Fruit fly (Drosophila melanogaster): Measurements from ENCODE around the gene CG4362.
A peak's percentile ranks its signal among the peaks of the same experiment; 100 is the strongest.

CG4362 gene

DNA sequence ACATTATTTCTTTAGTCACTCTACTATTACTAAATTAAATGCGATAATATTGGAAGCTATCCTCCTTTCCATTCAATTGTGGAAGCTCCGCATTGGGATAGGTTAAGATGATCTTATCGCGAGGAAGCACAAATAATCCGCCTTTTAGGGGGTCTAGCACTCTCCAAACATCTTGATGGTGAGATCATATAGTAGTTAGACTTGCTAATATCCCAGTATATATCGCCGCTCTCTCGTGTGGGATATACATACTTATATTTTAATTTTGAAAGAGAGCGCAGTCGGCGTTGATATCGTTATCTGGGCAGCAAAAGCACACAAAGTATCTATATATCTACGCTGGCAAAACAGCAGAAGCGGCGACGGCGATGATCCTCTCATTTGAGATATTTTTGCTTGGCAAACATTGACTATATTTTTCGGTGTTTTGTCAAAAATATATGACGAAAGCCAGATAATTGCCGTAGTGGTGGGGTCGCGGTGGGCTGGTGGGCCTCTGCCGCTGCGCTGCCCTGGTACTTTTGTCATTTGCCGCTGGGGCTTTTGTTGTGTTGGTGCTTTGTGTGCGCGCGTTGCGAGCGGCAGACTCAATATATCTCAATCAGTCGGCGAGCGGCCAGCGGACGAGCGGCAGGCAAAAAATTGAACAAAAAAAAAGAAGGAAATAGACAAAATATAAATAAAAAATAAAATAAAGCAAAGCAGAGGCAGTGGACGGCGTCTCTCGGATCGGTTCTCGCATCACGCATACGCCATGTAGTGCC, 10.2 kb upstream of the CG4362 start (continued):
- no peak for TF ChIP-seq unc-4 (GFP tag; IDR thresholded peaks at IDR 0.05; ENCODE audit: partially characterized antibody)
- no peak for TF ChIP-seq bbx (GFP tag; IDR thresholded peaks at IDR 0.05; ENCODE audit: partially characterized antibody)
- TF ChIP-seq bigmax (GFP tag; optimal IDR thresholded peaks at IDR 0.05), result no peak
- TF ChIP-seq Mad (GFP tag; optimal IDR thresholded peaks at IDR 0.05), result no peak
- TF ChIP-seq CG17385 (GFP tag; optimal IDR thresholded peaks at IDR 0.05), result no peak
- no peak for TF ChIP-seq onecut (GFP tag; IDR thresholded peaks at IDR 0.05)
- no peak for TF ChIP-seq ro (GFP tag; IDR thresholded peaks at IDR 0.05)
- no peak for TF ChIP-seq ewg (GFP tag; optimal IDR thresholded peaks at IDR 0.05)
- no peak for TF ChIP-seq C15 (GFP tag; IDR thresholded peaks at IDR 0.05)
- no peak for TF ChIP-seq NFAT (GFP tag; IDR thresholded peaks at IDR 0.05)
- TF ChIP-seq CG10543 (GFP tag; optimal IDR thresholded peaks at IDR 0.05), result peak; percentile 87
- no peak; the same call in 1 of the 2 replicates for TF ChIP-seq amos (GFP tag; IDR thresholded peaks at IDR 0.05; ENCODE audit: partially characterized antibody)
- peak; percentile 25 for TF ChIP-seq cg (GFP tag; optimal IDR thresholded peaks at IDR 0.05)
- no peak for TF ChIP-seq zen (tag; optimal IDR thresholded peaks at IDR 0.05)
- no peak for TF ChIP-seq Asciz (GFP tag; optimal IDR thresholded peaks at IDR 0.05)
- TF ChIP-seq CG13775 (GFP tag; optimal IDR thresholded peaks at IDR 0.05), result no peak
- no peak for TF ChIP-seq psq (GFP tag; optimal IDR thresholded peaks at IDR 0.05)
- peak; percentile 4 for TF ChIP-seq HHEX (GFP tag; optimal IDR thresholded peaks at IDR 0.05)
- no peak for TF ChIP-seq hth (optimal IDR thresholded peaks at IDR 0.05)
- TF ChIP-seq wdn (GFP tag; IDR thresholded peaks at IDR 0.05), result no peak
- peak; percentile 9 for TF ChIP-seq CG34376 (GFP tag; optimal IDR thresholded peaks at IDR 0.05)
- TF ChIP-seq Hsf (GFP tag; optimal IDR thresholded peaks at IDR 0.05), result no peak
- no peak for TF ChIP-seq Dad (GFP tag; optimal IDR thresholded peaks at IDR 0.05)
- TF ChIP-seq BtbVII (GFP tag; optimal IDR thresholded peaks at IDR 0.05), result no peak
- no peak for TF ChIP-seq Dfd (GFP tag; optimal IDR thresholded peaks at IDR 0.05)
- no peak for TF ChIP-seq H15 (GFP tag; IDR thresholded peaks at IDR 0.05)
- TF ChIP-seq ftz-f1 (GFP tag; optimal IDR thresholded peaks at IDR 0.05), result no peak
- TF ChIP-seq E2f2 (GFP tag; IDR thresholded peaks at IDR 0.05), result peak; percentile 16; the same call in 1 of the 2 replicates
- TF ChIP-seq D19B (GFP tag; optimal IDR thresholded peaks at IDR 0.05), result no peak
- TF ChIP-seq CG43689 (GFP tag; IDR thresholded peaks at IDR 0.05), result no peak
- no peak for TF ChIP-seq CG12155 (GFP tag; optimal IDR thresholded peaks at IDR 0.05)
- TF ChIP-seq chn (GFP tag; optimal IDR thresholded peaks at IDR 0.05), result no peak
- peak; percentile 53 for TF ChIP-seq exex (tag; optimal IDR thresholded peaks at IDR 0.05)
- no peak for TF ChIP-seq sens-2 (GFP tag; IDR thresholded peaks at IDR 0.05)
- TF ChIP-seq wor (GFP tag; IDR thresholded peaks at IDR 0.05), result no peak
- TF ChIP-seq ken (GFP tag; IDR thresholded peaks at IDR 0.05), result no peak
- TF ChIP-seq dati (GFP tag; IDR thresholded peaks at IDR 0.05), result no peak
- no peak for TF ChIP-seq CG11247 (GFP tag; IDR thresholded peaks at IDR 0.05)
- TF ChIP-seq HmgZ (tag; optimal IDR thresholded peaks at IDR 0.05), result no peak
- no peak for TF ChIP-seq CG14667 (GFP tag; IDR thresholded peaks at IDR 0.05)
- no peak for TF ChIP-seq dpn (GFP tag; optimal IDR thresholded peaks at IDR 0.05)
- no peak for TF ChIP-seq CG1602 (GFP tag; optimal IDR thresholded peaks at IDR 0.05)
- peak; percentile 16 for TF ChIP-seq CG2678 (tag; optimal IDR thresholded peaks at IDR 0.05)
- TF ChIP-seq CG7928 (GFP tag; optimal IDR thresholded peaks at IDR 0.05), result no peak
- no peak for TF ChIP-seq lmd (GFP tag; IDR thresholded peaks at IDR 0.05)
- no peak for TF ChIP-seq CG42726 (GFP tag; IDR thresholded peaks at IDR 0.05; ENCODE audit: partially characterized antibody)
- no peak for TF ChIP-seq tio (GFP tag; optimal IDR thresholded peaks at IDR 0.05)
- TF ChIP-seq odd (GFP tag; optimal IDR thresholded peaks at IDR 0.05), result peak; percentile 18
- TF ChIP-seq CG1529 (GFP tag; optimal IDR thresholded peaks at IDR 0.05), result no peak
- no peak for TF ChIP-seq Doc3 (GFP tag; IDR thresholded peaks at IDR 0.05; ENCODE audit: partially characterized antibody)
- no peak for TF ChIP-seq CG9215 (GFP tag; IDR thresholded peaks at IDR 0.05)
